Fruit fly (Drosophila melanogaster): Measurements from ENCODE around the gene CG13625.

Gene CG13625

DNA sequence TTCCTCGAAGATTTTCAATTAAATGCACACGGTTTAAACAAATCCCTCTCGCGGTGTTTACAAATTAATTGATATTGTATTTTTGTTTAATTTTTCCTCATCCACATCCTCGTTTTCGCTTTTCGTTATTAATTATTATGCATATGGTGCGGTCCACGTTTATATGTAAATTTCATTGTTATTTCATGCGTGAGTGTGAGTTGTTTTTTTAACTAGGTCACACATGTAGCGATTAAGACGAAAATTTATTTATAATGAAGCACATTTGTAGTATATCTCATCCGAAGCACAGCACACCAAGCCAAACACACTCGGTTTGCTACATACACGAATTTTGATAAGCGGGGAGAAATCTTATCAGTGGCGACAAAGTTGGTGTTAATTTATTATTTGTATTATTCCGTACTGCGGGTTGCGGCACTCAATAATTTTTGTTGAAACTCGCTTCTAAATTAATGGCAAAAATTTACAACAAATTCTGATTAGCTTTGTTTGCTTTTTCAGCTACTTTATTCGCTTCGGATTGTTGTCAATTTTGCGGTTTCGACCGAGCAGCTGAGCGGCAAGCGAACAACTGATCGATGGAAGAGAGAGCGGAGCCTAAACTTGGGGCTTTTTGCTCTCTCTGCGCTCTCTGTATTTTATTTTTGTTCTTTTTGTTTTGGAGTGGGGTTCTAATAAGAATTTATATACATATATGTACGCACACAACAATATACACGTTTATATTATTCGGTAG, 13.4 kb downstream of the CG13625 start (continued):
- TF ChIP-seq CG33557 (GFP tag; optimal IDR thresholded peaks at IDR 0.05): no peak
- peak; percentile 1 for TF ChIP-seq CG13296 (GFP tag; optimal IDR thresholded peaks at IDR 0.05)
- peak; percentile 35 for TF ChIP-seq salm (tag; optimal IDR thresholded peaks at IDR 0.05)
- TF ChIP-seq CG9817 (tag; optimal IDR thresholded peaks at IDR 0.05): no peak
- peak; percentile 19 for TF ChIP-seq CG17385 (GFP tag; optimal IDR thresholded peaks at IDR 0.05)
- no peak for TF ChIP-seq CG14710 (tag; optimal IDR thresholded peaks at IDR 0.05)
- TF ChIP-seq org-1 (GFP tag; optimal IDR thresholded peaks at IDR 0.05): no peak
- no peak for TF ChIP-seq Dek (tag; optimal IDR thresholded peaks at IDR 0.05)
- no peak for TF ChIP-seq tin (GFP tag; optimal IDR thresholded peaks at IDR 0.05)
- peak; percentile 18; the same call in 1 of the 3 replicates for TF ChIP-seq CG34224 (GFP tag; IDR thresholded peaks at IDR 0.05; ENCODE audit: partially characterized antibody)
- TF ChIP-seq Rfx (GFP tag; IDR thresholded peaks at IDR 0.05): peak; percentile 27; the same call in 1 of the 2 replicates
- TF ChIP-seq Dbx (GFP tag; IDR thresholded peaks at IDR 0.05): no peak
- TF ChIP-seq Fer3 (tag; optimal IDR thresholded peaks at IDR 0.05): peak; percentile 52
- no peak for TF ChIP-seq CG11723 (GFP tag; optimal IDR thresholded peaks at IDR 0.05)
- no peak for TF ChIP-seq CG1647 (GFP tag; optimal IDR thresholded peaks at IDR 0.05)
- TF ChIP-seq CG11456 (GFP tag; IDR thresholded peaks at IDR 0.05): 0 out of 3 replicates have a peak, but pooled peaks have one; percentile 13
- no peak for TF ChIP-seq luna (GFP tag; optimal IDR thresholded peaks at IDR 0.05)
- TF ChIP-seq Gug (GFP tag; IDR thresholded peaks at IDR 0.05): no peak
- no peak for TF ChIP-seq wdn (GFP tag; IDR thresholded peaks at IDR 0.05)
- no peak for TF ChIP-seq CG30403 (GFP tag; optimal IDR thresholded peaks at IDR 0.05)
- TF ChIP-seq CG2889 (GFP tag; IDR thresholded peaks at IDR 0.05): no peak
- no peak for TF ChIP-seq CG30020 (tag; optimal IDR thresholded peaks at IDR 0.05)
- TF ChIP-seq Atf3 (GFP tag; optimal IDR thresholded peaks at IDR 0.05): no peak
- no peak for TF ChIP-seq Oli (tag; optimal IDR thresholded peaks at IDR 0.05)
- TF ChIP-seq CG17612 (GFP tag; IDR thresholded peaks at IDR 0.05): no peak
- TF ChIP-seq slbo (GFP tag; IDR thresholded peaks at IDR 0.05): peak; percentile 20; the same call in 1 of the 2 replicates
- no peak for TF ChIP-seq NC2α (GFP tag; optimal IDR thresholded peaks at IDR 0.05)
- TF ChIP-seq CG4730 (GFP tag; IDR thresholded peaks at IDR 0.05): no peak
- TF ChIP-seq CoRest (tag; optimal IDR thresholded peaks at IDR 0.05): no peak
- peak; percentile 30 for TF ChIP-seq HmgZ (tag; optimal IDR thresholded peaks at IDR 0.05)
- no peak for TF ChIP-seq CG10462 (GFP tag; optimal IDR thresholded peaks at IDR 0.05)
- no peak for TF ChIP-seq CG17361 (GFP tag; IDR thresholded peaks at IDR 0.05)
- no peak for TF ChIP-seq CG33213 (GFP tag; optimal IDR thresholded peaks at IDR 0.05)
- TF ChIP-seq ci (GFP tag; IDR thresholded peaks at IDR 0.05): 0 out of 3 replicates have a peak, but pooled peaks have one; percentile 22
- TF ChIP-seq cg (GFP tag; optimal IDR thresholded peaks at IDR 0.05): peak; percentile 15
- no peak for TF ChIP-seq bowl (GFP tag; IDR thresholded peaks at IDR 0.05)
- peak in 1 of 2 experiments; percentile 78 for TF ChIP-seq eve (GFP tag; optimal IDR thresholded peaks at IDR 0.05)
- peak; percentile 22 for TF ChIP-seq CG8924 (tag; optimal IDR thresholded peaks at IDR 0.05)
- no peak for TF ChIP-seq CG32772 (GFP tag; IDR thresholded peaks at IDR 0.05)
- peak; percentile 89 for TF ChIP-seq CG34376 (GFP tag; optimal IDR thresholded peaks at IDR 0.05)
- TF ChIP-seq B-H2 (GFP tag; optimal IDR thresholded peaks at IDR 0.05): peak; percentile 17
- peak; percentile 36; the same call in 1 of the 2 replicates for TF ChIP-seq CG4360 (GFP tag; IDR thresholded peaks at IDR 0.05)
- TF ChIP-seq CG1233 (GFP tag; optimal IDR thresholded peaks at IDR 0.05): no peak
- TF ChIP-seq CG10267 (tag; optimal IDR thresholded peaks at IDR 0.05): no peak
- TF ChIP-seq Fer1 (GFP tag; optimal IDR thresholded peaks at IDR 0.05): peak; percentile 26
- TF ChIP-seq Med (GFP tag): peak; percentile 77
- no peak for TF ChIP-seq CG3065 (GFP tag; optimal IDR thresholded peaks at IDR 0.05)
- peak; percentile 16 for TF ChIP-seq CG12071 (GFP tag; optimal IDR thresholded peaks at IDR 0.05)
- peak; percentile 55 for TF ChIP-seq lab (GFP tag; optimal IDR thresholded peaks at IDR 0.05)
- TF ChIP-seq br (optimal IDR thresholded peaks at IDR 0.05): no peak

Measured in whole organism, embryonic.